Worm (Caenorhabditis elegans): ENCODE measurements around the gene srxa-19.

Gene srxa-19

ce11 chrV:10086141-10086540 lies 36.4 kb downstream of the srxa-19 start:
- TF ChIP-seq elt-3 (tag; optimal IDR thresholded peaks at IDR 0.05): no peak
- TF ChIP-seq dmd-4 (tag; optimal IDR thresholded peaks at IDR 0.05): no peak
- TF ChIP-seq ztf-1 (GFP tag; conservative IDR thresholded peaks at IDR 0.05): no peak
- TF ChIP-seq ZK546.5 (tag; optimal IDR thresholded peaks at IDR 0.05): no peak
- no peak for TF ChIP-seq alr-1 (tag; optimal IDR thresholded peaks at IDR 0.05)
- TF ChIP-seq lsy-2 (tag; optimal IDR thresholded peaks at IDR 0.05): peak in 1 of 2 experiments; percentile 13
- no peak for TF ChIP-seq ztf-11 (tag; optimal IDR thresholded peaks at IDR 0.05)
- no peak for TF ChIP-seq nhr-23 (tag; optimal IDR thresholded peaks at IDR 0.05)
- TF ChIP-seq Y55F3AM.14 (GFP tag; optimal IDR thresholded peaks at IDR 0.05): no peak
- peak; percentile 37 for TF ChIP-seq F13H6.1 (tag; optimal IDR thresholded peaks at IDR 0.05)
- TF ChIP-seq nhr-25 (tag; optimal IDR thresholded peaks at IDR 0.05): no peak
- peak; percentile 32 for TF ChIP-seq sma-9 (GFP tag; optimal IDR thresholded peaks at IDR 0.05)
- no peak for TF ChIP-seq sma-9 (tag; optimal IDR thresholded peaks at IDR 0.05)

- TF ChIP-seq nhr-25 (tag; optimal IDR thresholded peaks at IDR 0.05): no peak
- TF ChIP-seq elt-3 (tag; optimal IDR thresholded peaks at IDR 0.05): no peak
- TF ChIP-seq nhr-129 (tag; optimal IDR thresholded peaks at IDR 0.05): no peak
- no peak for TF ChIP-seq lin-13 (GFP tag; optimal IDR thresholded peaks at IDR 0.05)
- TF ChIP-seq ceh-16 (tag; optimal IDR thresholded peaks at IDR 0.05): no peak
- no peak for TF ChIP-seq ztf-4 (tag; optimal IDR thresholded peaks at IDR 0.05)
- TF ChIP-seq ama-1 (optimal IDR thresholded peaks at IDR 0.05): no peak
- TF ChIP-seq egl-27 (tag; optimal IDR thresholded peaks at IDR 0.05): no peak
- no peak for TF ChIP-seq R02D3.7 (tag; optimal IDR thresholded peaks at IDR 0.05)
Observed at ce11 chrV:10084864-10085263, 37.7 kb downstream of the srxa-19 start, which contains the start of gene R04B5.6. R04B5.6 (plus strand) TSS chrV:10085164.

DNA sequence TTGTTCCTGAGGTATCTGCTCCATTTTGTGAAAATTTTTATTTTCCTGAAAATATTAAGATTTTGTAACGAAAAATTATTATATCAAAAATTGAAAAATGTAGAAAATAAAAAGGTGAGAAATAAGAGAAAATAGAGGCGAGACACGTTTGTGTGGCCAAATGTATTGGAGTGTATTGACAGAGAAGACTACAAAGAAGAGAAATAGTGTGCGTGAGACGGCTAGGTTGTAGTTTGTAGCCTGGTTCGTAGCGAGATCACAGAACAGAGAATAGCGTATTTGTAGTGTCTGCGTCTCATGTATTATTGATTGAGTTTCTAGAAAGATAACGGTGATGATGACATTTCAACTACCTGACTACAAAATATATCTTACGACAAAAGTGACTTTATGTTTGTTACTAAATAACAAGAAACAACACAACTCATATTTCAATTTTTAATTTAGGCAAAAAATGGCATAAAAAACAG lies 38.5 kb downstream of the srxa-19 start, which contains the start of gene nhr-12:
nhr-12 (minus strand) TSS at position 51 of the 470 bp plus-strand sequence.
- TF ChIP-seq sma-9 (GFP tag; optimal IDR thresholded peaks at IDR 0.05) (peak; percentile 29), sma-9 (tag; optimal IDR thresholded peaks at IDR 0.05) (no peak), lin-39 (tag; optimal IDR thresholded peaks at IDR 0.05) (no peak), nhr-237 (tag; optimal IDR thresholded peaks at IDR 0.05) (no peak), zag-1 (tag; optimal IDR thresholded peaks at IDR 0.05) (no peak), ceh-16 (tag; optimal IDR thresholded peaks at IDR 0.05) (no peak), dmd-4 (tag; optimal IDR thresholded peaks at IDR 0.05) (no peak), fos-1 (tag; optimal IDR thresholded peaks at IDR 0.05) (no peak), unc-55 (GFP tag; optimal IDR thresholded peaks at IDR 0.05) (peak; percentile 24), crh-2 (tag; optimal IDR thresholded peaks at IDR 0.05) (peak; percentile 45), skn-1 (tag; optimal IDR thresholded peaks at IDR 0.05) (peak; percentile 2)

- TF ChIP-seq mab-5 (tag; optimal IDR thresholded peaks at IDR 0.05): no peak
- TF ChIP-seq nhr-25 (tag; optimal IDR thresholded peaks at IDR 0.05): no peak
- TF ChIP-seq lin-11 (tag; optimal IDR thresholded peaks at IDR 0.05): no peak
- no peak for TF ChIP-seq alr-1 (tag; optimal IDR thresholded peaks at IDR 0.05)
- TF ChIP-seq R02D3.7 (tag; optimal IDR thresholded peaks at IDR 0.05): no peak
- TF ChIP-seq skn-1 (tag; optimal IDR thresholded peaks at IDR 0.05): no peak
- TF ChIP-seq nhr-21 (tag; optimal IDR thresholded peaks at IDR 0.05): no peak
- TF ChIP-seq mbf-1 (tag; optimal IDR thresholded peaks at IDR 0.05): no peak
- no peak for TF ChIP-seq nhr-6 (tag; optimal IDR thresholded peaks at IDR 0.05)
- no peak for TF ChIP-seq snpc-4 (tag; optimal IDR thresholded peaks at IDR 0.05)
- TF ChIP-seq ceh-82 (tag; optimal IDR thresholded peaks at IDR 0.05): no peak
- TF ChIP-seq crh-2 (tag; optimal IDR thresholded peaks at IDR 0.05): no peak
- TF ChIP-seq lsy-2 (tag; optimal IDR thresholded peaks at IDR 0.05): no peak
- no peak for TF ChIP-seq unc-62 (GFP tag; optimal IDR thresholded peaks at IDR 0.05)
- TF ChIP-seq nhr-77 (tag; optimal IDR thresholded peaks at IDR 0.05): no peak
- no peak for TF ChIP-seq unc-39 (tag; optimal IDR thresholded peaks at IDR 0.05)
- TF ChIP-seq elt-1 (tag; optimal IDR thresholded peaks at IDR 0.05): no peak
- TF ChIP-seq blmp-1 (tag; optimal IDR thresholded peaks at IDR 0.05; ENCODE audit: insufficient read depth): no peak
- no peak for TF ChIP-seq unc-55 (GFP tag; optimal IDR thresholded peaks at IDR 0.05)
Observed at ce11 chrV:10081636-10082035, 40.9 kb downstream of the srxa-19 start, which contains the start of gene nhr-205. nhr-205 (minus strand) TSS chrV:10081776.

Measured in whole organism, L2 larva.